Fruit fly (Drosophila melanogaster) whole organism, embryonic: Measurements from ENCODE around the gene HDAC4.
A peak's percentile ranks its signal among the peaks of the same experiment; 100 is the strongest.

ENCODE experiments used
- ATbp ChIP-seq: fragments of 200-800 bp; sonication (Bioruptor generic); optimal IDR thresholded peaks from 2 replicates; lab custom pipeline; 2017; ENCODE audit warnings: missing biosample characterization, mild to moderate bottlenecking, missing genetic modification characterization, missing genetic modification reagents
- Ada2b ChIP-seq: fragments of 200-800 bp; sonication (Bioruptor generic); IDR thresholded peaks from 2 replicates; pipeline ENCODE4 v1.3.6; 2022; ENCODE audit warnings: missing biosample characterization, missing genetic modification characterization
- Antp ChIP-seq: fragments of 200-800 bp; sonication (Bioruptor generic); optimal IDR thresholded peaks from 3 replicates; lab custom pipeline; 2016; ENCODE audit warnings: missing biosample characterization, missing genetic modification characterization
- Bdp1 ChIP-seq: fragments of 200-800 bp; sonication (Bioruptor generic); optimal IDR thresholded peaks from 3 replicates; lab custom pipeline; 2016; ENCODE audit warnings: missing biosample characterization, missing genetic modification characterization
- Blimp-1 ChIP-seq: fragments of 200-800 bp; sonication (Bioruptor generic); optimal IDR thresholded peaks from 3 replicates; lab custom pipeline; 2018; ENCODE audit warnings: missing biosample characterization, missing genetic modification characterization, mild to moderate bottlenecking, moderate library complexity, missing genetic modification reagents
- CG10267 ChIP-seq: fragments of 200-800 bp; sonication (Bioruptor generic); optimal IDR thresholded peaks from 2 replicates; lab custom pipeline; 2018; ENCODE audit warnings: missing biosample characterization, mild to moderate bottlenecking, missing genetic modification characterization, moderate library complexity
- CG10366 ChIP-seq: fragments of 200-800 bp; sonication (Bioruptor generic); IDR thresholded peaks from 2 replicates; pipeline ENCODE4 v1.3.6; 2022; ENCODE audit warnings: missing biosample characterization, missing genetic modification characterization
- CG10979 ChIP-seq: fragments of 200-800 bp; sonication (Bioruptor generic); optimal IDR thresholded peaks from 2 replicates; lab custom pipeline; 2018; ENCODE audit warnings: missing biosample characterization, mild to moderate bottlenecking, missing genetic modification characterization, moderate library complexity
- CG11093 ChIP-seq: fragments of 200-800 bp; sonication (Bioruptor generic); IDR thresholded peaks from 3 replicates; pipeline ENCODE4 v1.3.6; 2022; ENCODE audit warnings: missing biosample characterization, missing genetic modification characterization
- CG1233 ChIP-seq: fragments of 200-800 bp; sonication (Bioruptor generic); optimal IDR thresholded peaks from 4 replicates; lab custom pipeline; 2018; ENCODE audit warnings: missing biosample characterization, mild to moderate bottlenecking, missing genetic modification characterization
- CG13775 ChIP-seq: fragments of 200-800 bp; sonication (Bioruptor generic); optimal IDR thresholded peaks from 3 replicates; lab custom pipeline; 2017; ENCODE audit warnings: missing biosample characterization, mild to moderate bottlenecking, missing genetic modification characterization
- CG16779 ChIP-seq: fragments of 200-800 bp; sonication (Bioruptor generic); IDR thresholded peaks from 2 replicates; pipeline ENCODE4 v1.3.6; 2022; ENCODE audit warnings: missing biosample characterization, missing genetic modification characterization
- CG17829 ChIP-seq: fragments of 200-800 bp; optimal IDR thresholded peaks from 2 replicates; lab custom pipeline; 2019; ENCODE audit warnings: missing biosample characterization, mild to moderate bottlenecking, missing genetic modification characterization, moderate library complexity
- CG1832 ChIP-seq: fragments of 200-800 bp; sonication (Bioruptor generic); optimal IDR thresholded peaks from 2 replicates; lab custom pipeline; 2017; ENCODE audit warnings: missing biosample characterization, mild to moderate bottlenecking, missing genetic modification characterization, inconsistent platforms
- CG18476 ChIP-seq: fragments of 200-800 bp; sonication (Bioruptor generic); optimal IDR thresholded peaks from 2 replicates; lab custom pipeline; 2016; ENCODE audit warnings: missing biosample characterization, mild to moderate bottlenecking, missing genetic modification characterization
- CG18599 ChIP-seq: fragments of 200-800 bp; sonication (Bioruptor generic); optimal IDR thresholded peaks from 3 replicates; lab custom pipeline; 2017; ENCODE audit warnings: missing biosample characterization, missing genetic modification characterization, mild to moderate bottlenecking, moderate library complexity, missing genetic modification reagents
- CG2875 ChIP-seq: fragments of 200-800 bp; sonication (Bioruptor generic); optimal IDR thresholded peaks from 2 replicates; lab custom pipeline; 2017; ENCODE audit warnings: missing biosample characterization, mild to moderate bottlenecking, missing genetic modification characterization, missing genetic modification reagents
- CG34224 ChIP-seq: fragments of 200-800 bp; sonication (Bioruptor generic); IDR thresholded peaks from 3 replicates; pipeline ENCODE4 v1.3.6; 2022; ENCODE audit warnings: missing biosample characterization, missing genetic modification characterization; ENCODE audit not compliant: partially characterized antibody
- CG34422 ChIP-seq: fragments of 200-800 bp; sonication (Bioruptor generic); IDR thresholded peaks from 3 replicates; pipeline ENCODE4 v1.3.6; 2022; ENCODE audit warnings: missing biosample characterization, missing genetic modification characterization
- CG3995 ChIP-seq: fragments of 200-800 bp; sonication (Bioruptor generic); optimal IDR thresholded peaks from 3 replicates; lab custom pipeline; 2016; ENCODE audit warnings: missing biosample characterization, missing genetic modification characterization
- CG4854 ChIP-seq: fragments of 200-800 bp; sonication (Bioruptor generic); optimal IDR thresholded peaks from 2 replicates; lab custom pipeline; 2016; ENCODE audit warnings: missing biosample characterization, missing genetic modification characterization, inconsistent platforms
- CG6813 ChIP-seq: fragments of 200-800 bp; sonication (Bioruptor generic); optimal IDR thresholded peaks from 2 replicates; lab custom pipeline; 2017; ENCODE audit warnings: missing biosample characterization, missing genetic modification characterization, mild to moderate bottlenecking, moderate library complexity, missing genetic modification reagents
- CG7556 ChIP-seq: fragments of 200-800 bp; sonication (Bioruptor generic); optimal IDR thresholded peaks from 2 replicates; lab custom pipeline; 2017; ENCODE audit warnings: missing biosample characterization, mild to moderate bottlenecking, missing genetic modification characterization
- CG8290 ChIP-seq, 3 experiments: fragments of 200-800 bp; sonication (Bioruptor generic); optimal IDR thresholded peaks; 2 replicates each; lab custom pipeline; 2016 to 2019; ENCODE audit warnings: missing biosample characterization in 3 of 3, missing genetic modification characterization in 3 of 3, mild to moderate bottlenecking in 2 of 3, moderate library complexity in 1 of 3
- CG9609 ChIP-seq: fragments of 200-800 bp; sonication (Bioruptor generic); optimal IDR thresholded peaks from 3 replicates; lab custom pipeline; 2016; ENCODE audit warnings: missing biosample characterization, missing genetic modification characterization
- HmgD ChIP-seq: fragments of 200-800 bp; sonication (Bioruptor generic); optimal IDR thresholded peaks from 3 replicates; lab custom pipeline; 2016; ENCODE audit warnings: missing biosample characterization, missing genetic modification characterization
- HmgZ ChIP-seq: fragments of 200-800 bp; sonication (Bioruptor generic); optimal IDR thresholded peaks from 2 replicates; lab custom pipeline; 2018; ENCODE audit warnings: missing biosample characterization, mild to moderate bottlenecking, missing genetic modification characterization
- Jarid2 ChIP-seq: fragments of 200-800 bp; sonication (Bioruptor generic); optimal IDR thresholded peaks from 3 replicates; lab custom pipeline; 2017; ENCODE audit warnings: mild to moderate bottlenecking, missing biosample characterization, missing genetic modification reagents, missing genetic modification characterization
- Mad ChIP-seq: fragments of 200-800 bp; sonication (Bioruptor generic); optimal IDR thresholded peaks from 2 replicates; lab custom pipeline; 2016; ENCODE audit warnings: missing biosample characterization, missing genetic modification characterization
- Myb ChIP-seq: fragments of 200-800 bp; sonication (Bioruptor generic); optimal IDR thresholded peaks from 2 replicates; lab custom pipeline; 2016; ENCODE audit warnings: missing biosample characterization, missing genetic modification characterization
- Sox102F ChIP-seq: fragments of 200-800 bp; sonication (Bioruptor generic); optimal IDR thresholded peaks from 2 replicates; lab custom pipeline; 2018; ENCODE audit warnings: missing biosample characterization, mild to moderate bottlenecking, missing genetic modification characterization, moderate library complexity
- Ssrp ChIP-seq: fragments of 200-800 bp; sonication (Bioruptor generic); optimal IDR thresholded peaks from 2 replicates; lab custom pipeline; 2018; ENCODE audit warnings: missing biosample characterization, mild to moderate bottlenecking, missing genetic modification characterization, moderate library complexity
- Xbp1 ChIP-seq: fragments of 200-800 bp; sonication (Bioruptor generic); optimal IDR thresholded peaks from 3 replicates; lab custom pipeline; 2016; ENCODE audit warnings: missing biosample characterization, mild to moderate bottlenecking, missing genetic modification characterization
- crc ChIP-seq: fragments of 200-800 bp; sonication (Bioruptor generic); optimal IDR thresholded peaks from 2 replicates; lab custom pipeline; 2016; ENCODE audit warnings: missing biosample characterization, missing genetic modification characterization
- dimm ChIP-seq: fragments of 200-800 bp; sonication (Bioruptor generic); IDR thresholded peaks from 2 replicates; pipeline ENCODE4 v1.3.6; 2022; ENCODE audit warnings: missing biosample characterization, missing genetic modification characterization
- dm ChIP-seq: fragments of 200-800 bp; sonication (Bioruptor generic); optimal IDR thresholded peaks from 3 replicates; lab custom pipeline; 2016; ENCODE audit warnings: missing biosample characterization, missing genetic modification characterization
- dmrt11E ChIP-seq: fragments of 200-800 bp; sonication (Bioruptor generic); optimal IDR thresholded peaks from 3 replicates; lab custom pipeline; 2018; ENCODE audit warnings: missing biosample characterization, mild to moderate bottlenecking, missing genetic modification characterization, moderate library complexity
- exex ChIP-seq: fragments of 200-800 bp; sonication (Bioruptor generic); optimal IDR thresholded peaks from 4 replicates; lab custom pipeline; 2018; ENCODE audit warnings: missing biosample characterization, mild to moderate bottlenecking, missing genetic modification characterization, moderate library complexity
- fd3F ChIP-seq: fragments of 200-800 bp; sonication (Bioruptor generic); optimal IDR thresholded peaks from 2 replicates; lab custom pipeline; 2018; ENCODE audit warnings: missing biosample characterization, mild to moderate bottlenecking, missing genetic modification characterization, moderate library complexity
- fu2 ChIP-seq: fragments of 200-800 bp; sonication (Bioruptor generic); optimal IDR thresholded peaks from 2 replicates; lab custom pipeline; 2016; ENCODE audit warnings: missing biosample characterization, missing genetic modification characterization
- grn ChIP-seq: fragments of 200-800 bp; sonication (Bioruptor generic); optimal IDR thresholded peaks from 3 replicates; lab custom pipeline; 2017; ENCODE audit warnings: missing biosample characterization, missing genetic modification characterization
- kay ChIP-seq: fragments of 200-800 bp; sonication (Bioruptor generic); optimal IDR thresholded peaks from 2 replicates; lab custom pipeline; 2016; ENCODE audit warnings: missing biosample characterization, missing genetic modification characterization
- peb ChIP-seq: fragments of 200-800 bp; sonication (Bioruptor generic); IDR thresholded peaks from 2 replicates; pipeline ENCODE4 v1.3.6; 2022; ENCODE audit warnings: missing biosample characterization, missing genetic modification characterization
- repo ChIP-seq: fragments of 200-800 bp; sonication (Bioruptor generic); optimal IDR thresholded peaks from 2 replicates; lab custom pipeline; 2016; ENCODE audit warnings: missing biosample characterization, missing genetic modification characterization
- run ChIP-seq: fragments of 200-800 bp; sonication (Bioruptor generic); optimal IDR thresholded peaks from 3 replicates; lab custom pipeline; 2018; ENCODE audit warnings: missing biosample characterization, mild to moderate bottlenecking, missing genetic modification characterization
- toy ChIP-seq: fragments of 200-800 bp; sonication (Bioruptor generic); IDR thresholded peaks from 2 replicates; pipeline ENCODE4 v1.3.6; 2022; ENCODE audit warnings: missing biosample characterization, missing genetic modification characterization
- trh ChIP-seq: fragments of 200-800 bp; sonication (Bioruptor generic); optimal IDR thresholded peaks from 2 replicates; lab custom pipeline; 2016; ENCODE audit warnings: missing biosample characterization, missing genetic modification characterization
- ttk ChIP-seq: fragments of 200-800 bp; sonication (Bioruptor generic); IDR thresholded peaks from 2 replicates; pipeline ENCODE4 v2.1.2; 2022; ENCODE audit warnings: missing biosample characterization, missing genetic modification characterization
- zf30C ChIP-seq: fragments of 200-800 bp; sonication (Bioruptor generic); optimal IDR thresholded peaks from 3 replicates; lab custom pipeline; 2018; ENCODE audit warnings: missing biosample characterization, mild to moderate bottlenecking, missing genetic modification characterization

HDAC4 gene

dm6 chrX:13296405-13297183 lies 11.2 kb upstream of the HDAC4 start, which contains the start of gene CG1622 (continued):
- TF ChIP-seq CG34422 (GFP tag; lab: Robert Waterston, UW) = peak; percentile 44; the same call in 1 of the 3 replicates
- TF ChIP-seq run (tag; lab: Kevin White, UChicago) = no peak
- TF ChIP-seq fd3F (GFP tag; lab: Kevin White, UChicago) = no peak
- TF ChIP-seq toy = no peak
- TF ChIP-seq CG1832 (GFP tag; lab: Kevin White, UChicago) = no peak
- TF ChIP-seq CG34224 (GFP tag; lab: Robert Waterston, UW) = peak; percentile 41; the same call in 1 of the 3 replicates
- peak; percentile 1 for TF ChIP-seq CG8290 (GFP tag; optimal IDR thresholded peaks at IDR 0.05; lab: Kevin White, UChicago)
- TF ChIP-seq CG8290 (tag; optimal IDR thresholded peaks at IDR 0.05; lab: Kevin White, UChicago) = no peak
- peak; percentile 76 for TF ChIP-seq Myb (GFP tag; lab: Kevin White, UChicago)
- no peak for TF ChIP-seq crc (GFP tag; lab: Kevin White, UChicago)
- no peak for TF ChIP-seq grn
- TF ChIP-seq exex (tag; lab: Kevin White, UChicago) = no peak
- no peak for TF ChIP-seq Ada2b (GFP tag; lab: Robert Waterston, UW)
- no peak for TF ChIP-seq Bdp1
- TF ChIP-seq dimm (GFP tag; lab: Robert Waterston, UW) = no peak
- TF ChIP-seq CG18599 (GFP tag; lab: Kevin White, UChicago) = no peak
- TF ChIP-seq dmrt11E (tag; lab: Kevin White, UChicago) = peak; percentile 3
- TF ChIP-seq Xbp1 = peak; percentile 4
- TF ChIP-seq ttk (GFP tag; lab: Robert Waterston, UW) = no peak
- no peak for TF ChIP-seq CG16779 (GFP tag; lab: Robert Waterston, UW)
- TF ChIP-seq repo (GFP tag; lab: Kevin White, UChicago) = no peak
- no peak for TF ChIP-seq trh (GFP tag; lab: Kevin White, UChicago)
- no peak for TF ChIP-seq Sox102F (GFP tag; lab: Kevin White, UChicago)
- TF ChIP-seq kay (GFP tag; lab: Kevin White, UChicago) = no peak
- TF ChIP-seq CG13775 (GFP tag; lab: Kevin White, UChicago) = peak; percentile 45
- no peak for TF ChIP-seq CG10979 (tag; lab: Kevin White, UChicago)
- peak; percentile 39 for TF ChIP-seq CG7556 (GFP tag; lab: Kevin White, UChicago)
- peak; percentile 35 for TF ChIP-seq CG10267 (tag; lab: Kevin White, UChicago)
- TF ChIP-seq CG10366 (GFP tag; lab: Robert Waterston, UW) = no peak
- no peak for TF ChIP-seq Antp (GFP tag; lab: Kevin White, UChicago)
- no peak for TF ChIP-seq fu2 (GFP tag; lab: Kevin White, UChicago)
- TF ChIP-seq CG18476 (GFP tag; lab: Kevin White, UChicago) = no peak
- TF ChIP-seq Jarid2 (GFP tag; lab: Kevin White, UChicago) = no peak
- no peak for TF ChIP-seq Mad (GFP tag; lab: Kevin White, UChicago)
- no peak for TF ChIP-seq zf30C (GFP tag; lab: Kevin White, UChicago)
- TF ChIP-seq Ssrp = peak; percentile 17
- TF ChIP-seq ATbp (GFP tag; lab: Kevin White, UChicago) = no peak
- peak; percentile 97 for TF ChIP-seq CG3995 (GFP tag; lab: Kevin White, UChicago)
- TF ChIP-seq CG11093 (GFP tag; lab: Robert Waterston, UW) = no peak
- TF ChIP-seq CG9609 (GFP tag; lab: Kevin White, UChicago) = no peak
- TF ChIP-seq dm (GFP tag; lab: Kevin White, UChicago) = no peak
- TF ChIP-seq CG2875 (GFP tag; lab: Kevin White, UChicago) = no peak
- no peak for TF ChIP-seq peb (GFP tag; lab: Robert Waterston, UW)
- TF ChIP-seq CG4854 (GFP tag; lab: Kevin White, UChicago) = no peak
- no peak for TF ChIP-seq CG1233
- peak; percentile 9 for TF ChIP-seq CG17829 (tag; lab: Kevin White, UChicago)
- TF ChIP-seq HmgZ (tag; lab: Kevin White, UChicago) = no peak
- no peak for TF ChIP-seq HmgD (GFP tag; lab: Kevin White, UChicago)
- no peak for TF ChIP-seq CG6813 (GFP tag; lab: Kevin White, UChicago)
- TF ChIP-seq Blimp-1 (GFP tag; lab: Kevin White, UChicago) = no peak
